Worm (Caenorhabditis elegans) whole organism, L2 larva: ENCODE results near the gene C28D4.10.
"Not testable (repeated sequence)": the region's sequence is repeated elsewhere in the genome, so short reads cannot be mapped to it uniquely, and the experiment has no call there.

Experiments
- F13H6.1 ChIP-seq: sonication (generic microtip); optimal IDR thresholded peaks from 2 replicates; lab custom pipeline; 2016; ENCODE audit warnings: missing genetic modification characterization, missing compliant biosample characterization
- R02D3.7 ChIP-seq: fragments of 150-350 bp; optimal IDR thresholded peaks from 2 replicates; lab custom pipeline; 2014; ENCODE audit warnings: missing biosample characterization, missing genetic modification characterization
- Y55F3AM.14 ChIP-seq: fragments of 200-800 bp; sonication (Bioruptor generic); optimal IDR thresholded peaks from 2 replicates; lab custom pipeline; 2018; ENCODE audit warnings: mild to moderate bottlenecking, missing genetic modification characterization, missing compliant biosample characterization
- aly-2 ChIP-seq: fragments of 150-350 bp; optimal IDR thresholded peaks from 2 replicates; lab custom pipeline; 2014; ENCODE audit warnings: missing biosample characterization, missing genetic modification characterization
- ama-1 ChIP-seq: fragments of 150-350 bp; optimal IDR thresholded peaks from 2 replicates; lab custom pipeline; 2018; ENCODE audit warnings: inconsistent platforms
- blmp-1 ChIP-seq: sonication (generic microtip); optimal IDR thresholded peaks from 2 replicates; lab custom pipeline; 2017; ENCODE audit warnings: missing genetic modification characterization, mild to moderate bottlenecking, missing compliant biosample characterization, antibody characterized with exemption, moderate library complexity; ENCODE audit not compliant: insufficient read depth
- ceh-16 ChIP-seq: fragments of 150-350 bp; optimal IDR thresholded peaks from 2 replicates; lab custom pipeline; 2014; ENCODE audit warnings: missing biosample characterization, missing genetic modification characterization
- crh-2 ChIP-seq: sonication (generic microtip); optimal IDR thresholded peaks from 2 replicates; lab custom pipeline; 2017; ENCODE audit warnings: missing biosample characterization, missing genetic modification characterization
- dmd-4 ChIP-seq: sonication (generic microtip); optimal IDR thresholded peaks from 2 replicates; lab custom pipeline; 2017; ENCODE audit warnings: missing biosample characterization, missing genetic modification characterization
- egl-27 ChIP-seq: sonication (generic microtip); optimal IDR thresholded peaks from 3 replicates; lab custom pipeline; 2017; ENCODE audit warnings: missing biosample characterization, missing genetic modification reagents, missing genetic modification characterization
- elt-1 ChIP-seq: fragments of 150-350 bp; optimal IDR thresholded peaks from 2 replicates; lab custom pipeline; 2014; ENCODE audit warnings: missing biosample characterization, missing genetic modification characterization
- elt-3 ChIP-seq: sonication (generic microtip); optimal IDR thresholded peaks from 2 replicates; lab custom pipeline; 2017; ENCODE audit warnings: missing biosample characterization, missing genetic modification characterization
- fos-1 ChIP-seq: fragments of 150-350 bp; optimal IDR thresholded peaks from 2 replicates; lab custom pipeline; 2014; ENCODE audit warnings: missing biosample characterization, missing genetic modification characterization
- lin-11 ChIP-seq: fragments of 150-350 bp; sonication (generic microtip); optimal IDR thresholded peaks from 2 replicates; lab custom pipeline; 2014; ENCODE audit warnings: missing biosample characterization, missing genetic modification characterization, inconsistent platforms, mixed read lengths
- lin-39 ChIP-seq: fragments of 150-350 bp; optimal IDR thresholded peaks from 2 replicates; lab custom pipeline; 2014; ENCODE audit warnings: missing biosample characterization, missing genetic modification reagents, missing genetic modification characterization
- mab-5 ChIP-seq: fragments of 150-350 bp; optimal IDR thresholded peaks from 2 replicates; lab custom pipeline; 2014; ENCODE audit warnings: missing biosample characterization, missing genetic modification characterization
- mdl-1 ChIP-seq, 2 experiments: fragments of 150-350 bp in 1 of 2; sonication (generic microtip) in 1 of 2; optimal IDR thresholded peaks; 2 replicates each; lab custom pipeline; 2017; ENCODE audit warnings: missing biosample characterization in 2 of 2, missing genetic modification characterization in 2 of 2
- nhr-11 ChIP-seq: fragments of 150-350 bp; optimal IDR thresholded peaks from 2 replicates; lab custom pipeline; 2014; ENCODE audit warnings: missing biosample characterization, missing genetic modification characterization
- nhr-129 ChIP-seq: fragments of 150-350 bp; optimal IDR thresholded peaks from 2 replicates; lab custom pipeline; 2014; ENCODE audit warnings: missing biosample characterization, missing genetic modification characterization
- nhr-23 ChIP-seq: fragments of 150-350 bp; optimal IDR thresholded peaks from 2 replicates; lab custom pipeline; 2014; ENCODE audit warnings: missing biosample characterization, missing genetic modification reagents, missing genetic modification characterization
- nhr-25 ChIP-seq: fragments of 150-350 bp; sonication (generic microtip); optimal IDR thresholded peaks from 3 replicates; lab custom pipeline; 2014; ENCODE audit warnings: missing biosample characterization, missing genetic modification characterization
- nhr-6 ChIP-seq: fragments of 150-350 bp; optimal IDR thresholded peaks from 2 replicates; lab custom pipeline; 2014; ENCODE audit warnings: missing biosample characterization, missing genetic modification characterization
- peb-1 ChIP-seq: fragments of 150-350 bp; optimal IDR thresholded peaks from 2 replicates; lab custom pipeline; 2014; ENCODE audit warnings: missing biosample characterization, missing genetic modification characterization
- skn-1 ChIP-seq: sonication (generic microtip); optimal IDR thresholded peaks from 2 replicates; lab custom pipeline; 2017; ENCODE audit warnings: missing biosample characterization, missing genetic modification characterization
- sma-9 ChIP-seq, 2 experiments: fragments of 150-350 bp in 1 of 2; sonication (generic microtip) in 1 of 2; optimal IDR thresholded peaks; 2 replicates each; lab custom pipeline; 2014 to 2016; ENCODE audit warnings: missing genetic modification characterization in 2 of 2, mild to moderate bottlenecking in 1 of 2, missing biosample characterization in 1 of 2, missing compliant biosample characterization in 1 of 2, missing genetic modification reagents in 1 of 2, moderate library complexity in 1 of 2
- snpc-4 ChIP-seq: fragments of 150-350 bp; optimal IDR thresholded peaks from 2 replicates; lab custom pipeline; 2014; ENCODE audit warnings: missing biosample characterization, missing genetic modification characterization
- unc-39 ChIP-seq: fragments of 150-350 bp; optimal IDR thresholded peaks from 2 replicates; lab custom pipeline; 2014; ENCODE audit warnings: missing biosample characterization, missing genetic modification characterization
- unc-55 ChIP-seq: fragments of 150-350 bp; sonication (generic microtip); optimal IDR thresholded peaks from 3 replicates; lab custom pipeline; 2014; ENCODE audit warnings: missing biosample characterization, missing genetic modification reagents, missing genetic modification characterization
- unc-62 ChIP-seq: fragments of 150-350 bp; optimal IDR thresholded peaks from 2 replicates; lab custom pipeline; 2014; ENCODE audit warnings: missing biosample characterization, missing genetic modification reagents, missing genetic modification characterization
- ztf-1 ChIP-seq: fragments of 200-800 bp; sonication (Bioruptor generic); conservative IDR thresholded peaks from 2 replicates; pipeline ENCODE4 v1.3.6; 2022; ENCODE audit warnings: missing genetic modification characterization, missing compliant biosample characterization
- ztf-11 ChIP-seq: sonication (generic microtip); optimal IDR thresholded peaks from 2 replicates; lab custom pipeline; 2017; ENCODE audit warnings: missing biosample characterization, missing genetic modification characterization

Gene C28D4.10

ce11 chrIV:9757425-9757740 lies 19.1 kb downstream of the C28D4.10 start, which contains the start of gene nhr-97:
Gene nhr-97, plus strand, starts transcription at chrIV:9757641.
- TF ChIP-seq crh-2 (tag; lab: Kevin White, UChicago) (no peak), unc-62 (GFP tag; lab: Kevin White, UChicago) (no peak), aly-2 (tag; lab: Kevin White, UChicago) (no peak), unc-55 (GFP tag; lab: Kevin White, UChicago) (no peak), ama-1 (no peak), ceh-16 (no peak), nhr-25 (tag; lab: Kevin White, UChicago) (no peak), snpc-4 (no peak), mdl-1 (tag; optimal IDR thresholded peaks at IDR 0.05; lab: Kevin White, UChicago) (no peak), nhr-6 (tag; lab: Kevin White, UChicago) (no peak), nhr-129 (tag; lab: Kevin White, UChicago) (no peak), lin-39 (tag; lab: Kevin White, UChicago) (no peak), dmd-4 (no peak), elt-1 (tag; lab: Kevin White, UChicago) (no peak), ztf-11 (no peak)

ce11 chrIV:9761751-9762150 lies 23.5 kb downstream of the C28D4.10 start:
- no peak for TF ChIP-seq lin-11 (tag; lab: Kevin White, UChicago)
- TF ChIP-seq crh-2 (tag; lab: Kevin White, UChicago): peak; percentile 19
- no peak for TF ChIP-seq peb-1 (tag; lab: Kevin White, UChicago)
- TF ChIP-seq F13H6.1: peak; percentile 2
- no peak for TF ChIP-seq nhr-11 (tag; lab: Kevin White, UChicago)
- no peak for TF ChIP-seq elt-3
- TF ChIP-seq ztf-1 (GFP tag; lab: Robert Waterston, UW): no peak
- TF ChIP-seq nhr-129 (tag; lab: Kevin White, UChicago): peak; percentile 3
- TF ChIP-seq, all 48 proteins: peak for 3

- no peak for TF ChIP-seq unc-39
- no peak for TF ChIP-seq skn-1
- TF ChIP-seq lin-39 (tag; lab: Kevin White, UChicago): no peak
- no peak for TF ChIP-seq mab-5
- peak; percentile 85 for TF ChIP-seq fos-1 (tag; lab: Kevin White, UChicago)
- no peak for TF ChIP-seq snpc-4
- peak; percentile 1 for TF ChIP-seq egl-27 (tag; lab: Kevin White, UChicago)
- TF ChIP-seq ztf-11: no peak
- no peak for TF ChIP-seq sma-9 (GFP tag; optimal IDR thresholded peaks at IDR 0.05; lab: Kevin White, UChicago)
- TF ChIP-seq sma-9 (tag; optimal IDR thresholded peaks at IDR 0.05; lab: Kevin White, UChicago): no peak
These were observed 24.4 kb downstream of the C28D4.10 start for ce11 chrIV:9762667-9763173.

ce11 chrIV:9766250-9766649 lies 28.0 kb downstream of the C28D4.10 start, which contains the start of gene ssp-36:
Gene ssp-36, minus strand, starts transcription at chrIV:9766350.
- no peak for TF ChIP-seq nhr-25 (tag; lab: Kevin White, UChicago)
- no peak for TF ChIP-seq R02D3.7 (tag; lab: Kevin White, UChicago)
- TF ChIP-seq blmp-1: no peak

- TF ChIP-seq lin-11 (tag; lab: Kevin White, UChicago); sma-9 (GFP tag; optimal IDR thresholded peaks at IDR 0.05; lab: Kevin White, UChicago); sma-9 (tag; optimal IDR thresholded peaks at IDR 0.05; lab: Kevin White, UChicago); Y55F3AM.14 (GFP tag; lab: Kevin White, UChicago): not testable (repeated sequence)
- TF ChIP-seq, all 48 proteins: peak for 0; not testable (repeated sequence) for 48
These were observed 28.8 kb downstream of the C28D4.10 start, which contains the start of gene msp-79 for ce11 chrIV:9767054-9767453. Gene msp-79, minus strand, starts transcription at chrIV:9767154.

- not testable (repeated sequence) for TF ChIP-seq lin-11 (tag; lab: Kevin White, UChicago); nhr-23; sma-9 (GFP tag; optimal IDR thresholded peaks at IDR 0.05; lab: Kevin White, UChicago); sma-9 (tag; optimal IDR thresholded peaks at IDR 0.05; lab: Kevin White, UChicago)
These were observed 31.5 kb downstream of the C28D4.10 start, which contains the start of gene msp-78 for ce11 chrIV:9769746-9770145. Gene msp-78, plus strand, starts transcription at chrIV:9770046.
